Worm (Caenorhabditis elegans) whole organism, L1 larva: ENCODE data around the gene C07D10.5.

ENCODE experiments used
- F16B12.6 ChIP-seq: fragments of 150-350 bp; optimal IDR thresholded peaks from 2 replicates; lab custom pipeline; 2014; ENCODE audit warnings: missing biosample characterization, missing genetic modification characterization
- Y116A8C.19 ChIP-seq: sonication (generic microtip); optimal IDR thresholded peaks from 2 replicates; lab custom pipeline; 2016; ENCODE audit warnings: missing compliant biosample characterization, missing genetic modification characterization, borderline replicate concordance
- aly-2 ChIP-seq: fragments of 150-350 bp; optimal IDR thresholded peaks from 2 replicates; lab custom pipeline; 2014; ENCODE audit warnings: missing biosample characterization, missing genetic modification characterization
- blmp-1 ChIP-seq: fragments of 150-350 bp; optimal IDR thresholded peaks from 2 replicates; lab custom pipeline; 2014; ENCODE audit warnings: missing biosample characterization, missing genetic modification characterization
- ceh-8 ChIP-seq: fragments of 200-800 bp; sonication (Bioruptor generic); optimal IDR thresholded peaks from 2 replicates; lab custom pipeline; 2018; ENCODE audit warnings: mild to moderate bottlenecking, missing genetic modification characterization, moderate library complexity, missing compliant biosample characterization
- ceh-82 ChIP-seq, 3 experiments: fragments of 150-350 bp in 1 of 3; sonication (generic microtip) in 2 of 3; optimal IDR thresholded peaks; 2 replicates each; lab custom pipeline; 2014 to 2017; ENCODE audit warnings: missing biosample characterization in 3 of 3, missing genetic modification characterization in 3 of 3
- ceh-90 ChIP-seq: sonication (generic microtip); optimal IDR thresholded peaks from 2 replicates; lab custom pipeline; 2016; ENCODE audit warnings: missing genetic modification characterization, missing compliant biosample characterization
- elt-2 ChIP-seq: sonication (generic microtip); optimal IDR thresholded peaks from 2 replicates; lab custom pipeline; 2016; ENCODE audit warnings: missing genetic modification characterization, mild to moderate bottlenecking, inconsistent platforms, missing compliant biosample characterization, missing genetic modification reagents
- elt-3 ChIP-seq, 6 experiments: fragments of 150-350 bp in 1 of 6; sonication (generic microtip); optimal IDR thresholded peaks; 2 replicates each; lab custom pipeline; 2017 to 2018; ENCODE audit warnings: missing biosample characterization in 6 of 6, missing genetic modification characterization in 6 of 6, inconsistent platforms in 1 of 6
- fkh-10 ChIP-seq: sonication (generic microtip); optimal IDR thresholded peaks from 2 replicates; lab custom pipeline; 2017; ENCODE audit warnings: missing biosample characterization, missing genetic modification reagents, missing genetic modification characterization
- irx-1 ChIP-seq: sonication (generic microtip); optimal IDR thresholded peaks from 2 replicates; lab custom pipeline; 2016; ENCODE audit warnings: missing genetic modification characterization, missing compliant biosample characterization
- isw-1 ChIP-seq: fragments of 200-800 bp; sonication (Bioruptor generic); IDR thresholded peaks from 2 replicates; pipeline ENCODE4 v1.3.6; 2022; ENCODE audit warnings: missing genetic modification characterization, missing compliant biosample characterization
- lin-14 ChIP-seq: fragments of 200-800 bp; sonication (Bioruptor generic); optimal IDR thresholded peaks from 2 replicates; lab custom pipeline; 2018; ENCODE audit warnings: mild to moderate bottlenecking, missing genetic modification characterization, moderate library complexity, missing compliant biosample characterization
- lin-35 ChIP-seq, 2 experiments: fragments of 150-350 bp; optimal IDR thresholded peaks; 2 replicates each; lab custom pipeline; 2014; ENCODE audit warnings: missing biosample characterization in 2 of 2, missing genetic modification characterization in 2 of 2, missing genetic modification reagents in 2 of 2
- lsy-2 ChIP-seq, 2 experiments: fragments of 150-350 bp; optimal IDR thresholded peaks; 2 replicates each; lab custom pipeline; 2014; ENCODE audit warnings: missing biosample characterization in 2 of 2, missing genetic modification characterization in 2 of 2
- nhr-11 ChIP-seq: fragments of 150-350 bp; optimal IDR thresholded peaks from 2 replicates; lab custom pipeline; 2014; ENCODE audit warnings: missing biosample characterization, missing genetic modification characterization
- nhr-12 ChIP-seq: sonication (generic microtip); optimal IDR thresholded peaks from 2 replicates; lab custom pipeline; 2017; ENCODE audit warnings: missing biosample characterization, missing genetic modification characterization
- nhr-20 ChIP-seq: sonication (generic microtip); optimal IDR thresholded peaks from 2 replicates; lab custom pipeline; 2016; ENCODE audit warnings: mild to moderate bottlenecking, missing genetic modification characterization, missing compliant biosample characterization
- nhr-28 ChIP-seq: fragments of 150-350 bp; optimal IDR thresholded peaks from 2 replicates; lab custom pipeline; 2014; ENCODE audit warnings: missing biosample characterization, missing genetic modification characterization
- nhr-47 ChIP-seq: sonication (generic microtip); optimal IDR thresholded peaks from 2 replicates; lab custom pipeline; 2016; ENCODE audit warnings: mild to moderate bottlenecking, missing genetic modification characterization, moderate library complexity, missing compliant biosample characterization
- nhr-71 ChIP-seq: sonication (generic microtip); optimal IDR thresholded peaks from 2 replicates; lab custom pipeline; 2016; ENCODE audit warnings: mild to moderate bottlenecking, missing genetic modification characterization, moderate library complexity, missing compliant biosample characterization
- nhr-77 ChIP-seq: fragments of 150-350 bp; optimal IDR thresholded peaks from 2 replicates; lab custom pipeline; 2014; ENCODE audit warnings: missing biosample characterization, missing genetic modification characterization
- nhr-84 ChIP-seq: sonication (generic microtip); optimal IDR thresholded peaks from 2 replicates; lab custom pipeline; 2017; ENCODE audit warnings: missing biosample characterization, missing genetic modification characterization
- nhr-85 ChIP-seq: sonication (generic microtip); peaks from one replicate; lab custom pipeline; 2016; ENCODE audit warnings: missing genetic modification characterization, inconsistent platforms, missing compliant biosample characterization
- nhr-90 ChIP-seq: sonication (generic microtip); optimal IDR thresholded peaks from 2 replicates; lab custom pipeline; 2016; ENCODE audit warnings: mild to moderate bottlenecking, missing genetic modification characterization, missing compliant biosample characterization; ENCODE audit not compliant: poor library complexity
- pax-3 ChIP-seq: fragments of 200-800 bp; sonication (Bioruptor generic); optimal IDR thresholded peaks from 2 replicates; lab custom pipeline; 2018; ENCODE audit warnings: mild to moderate bottlenecking, missing genetic modification characterization, moderate library complexity, missing compliant biosample characterization
- rnt-1 ChIP-seq: sonication (generic microtip); optimal IDR thresholded peaks from 2 replicates; lab custom pipeline; 2016; ENCODE audit warnings: mild to moderate bottlenecking, missing genetic modification characterization, moderate library complexity, missing compliant biosample characterization
- snpc-4 ChIP-seq: fragments of 150-350 bp; optimal IDR thresholded peaks from 2 replicates; lab custom pipeline; 2014; ENCODE audit warnings: missing biosample characterization, missing genetic modification characterization
- sptf-1 ChIP-seq: fragments of 150-350 bp; optimal IDR thresholded peaks from 2 replicates; lab custom pipeline; 2014; ENCODE audit warnings: missing biosample characterization, missing genetic modification characterization
- sup-37 ChIP-seq: fragments of 200-800 bp; sonication (Bioruptor generic); optimal IDR thresholded peaks from 2 replicates; lab custom pipeline; 2018; ENCODE audit warnings: mild to moderate bottlenecking, missing genetic modification characterization, missing compliant biosample characterization
- unc-62 ChIP-seq: fragments of 150-350 bp; optimal IDR thresholded peaks from 2 replicates; lab custom pipeline; 2014; ENCODE audit warnings: missing biosample characterization, missing genetic modification reagents, missing genetic modification characterization
- xbp-1 ChIP-seq: sonication (generic microtip); optimal IDR thresholded peaks from 2 replicates; lab custom pipeline; 2016; ENCODE audit warnings: missing genetic modification characterization, missing compliant biosample characterization
- zag-1 ChIP-seq: fragments of 150-350 bp; optimal IDR thresholded peaks from 2 replicates; lab custom pipeline; 2014; ENCODE audit warnings: missing biosample characterization, missing genetic modification characterization
- zip-4 ChIP-seq: fragments of 200-800 bp; sonication (Bioruptor generic); optimal IDR thresholded peaks from 2 replicates; lab custom pipeline; 2018; ENCODE audit warnings: mild to moderate bottlenecking, missing genetic modification characterization, moderate library complexity, missing compliant biosample characterization

The C07D10.5 gene

ce11 chrII:7419563-7419962 lies 38.2 kb downstream of the C07D10.5 start:
- TF ChIP-seq nhr-11 (tag; lab: Kevin White, UChicago) (no peak), rnt-1 (tag; lab: Kevin White, UChicago) (peak; percentile 32), lin-14 (GFP tag; lab: Kevin White, UChicago) (peak; percentile 55)

DNA sequence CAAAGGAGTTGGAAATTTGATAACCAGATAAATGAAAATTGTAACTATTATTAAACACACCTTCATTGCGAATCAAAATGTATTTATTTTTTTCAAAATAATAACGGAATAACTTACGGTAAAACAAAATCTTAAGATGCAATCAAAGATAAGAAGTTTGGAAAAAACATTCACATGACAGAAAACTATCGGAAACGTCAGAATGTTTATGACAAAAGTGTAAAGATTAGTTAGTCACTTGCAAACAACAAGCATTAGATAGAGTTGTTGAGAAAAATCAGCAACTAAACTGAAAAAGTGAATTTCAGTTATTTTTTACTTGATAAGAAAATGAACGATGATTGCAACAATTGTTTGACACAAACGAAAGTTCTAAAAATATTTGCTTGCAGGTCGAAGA lies 38.8 kb downstream of the C07D10.5 start:
- TF ChIP-seq F16B12.6 (tag; lab: Kevin White, UChicago) (no peak), sptf-1 (tag; lab: Kevin White, UChicago) (no peak), nhr-85 (tag; lab: Kevin White, UChicago) (peak; percentile 39), nhr-20 (peak; percentile 21), nhr-71 (peak; percentile 11), blmp-1 (tag; lab: Kevin White, UChicago) (peak; percentile 16), elt-2 (peak; percentile 13), elt-3 (tag; optimal IDR thresholded peaks at IDR 0.05; lab: Kevin White, UChicago) (peak in 1 of 6 experiments; percentile 0)

- TF ChIP-seq ceh-90 (tag; lab: Kevin White, UChicago) (no peak), lsy-2 (tag; optimal IDR thresholded peaks at IDR 0.05; lab: Kevin White, UChicago) (peak in 1 of 2 experiments; percentile 51), nhr-77 (tag; lab: Kevin White, UChicago) (no peak), xbp-1 (tag; lab: Kevin White, UChicago) (no peak), fkh-10 (GFP tag; lab: Kevin White, UChicago) (no peak), isw-1 (no peak), ceh-8 (GFP tag; lab: Kevin White, UChicago) (no peak), zag-1 (tag; lab: Kevin White, UChicago) (no peak), nhr-28 (tag; lab: Kevin White, UChicago) (no peak), unc-62 (GFP tag; lab: Kevin White, UChicago) (no peak), irx-1 (no peak), sptf-1 (tag; lab: Kevin White, UChicago) (no peak), lin-35 (GFP tag; optimal IDR thresholded peaks at IDR 0.05; lab: Kevin White, UChicago) (peak in 1 of 2 experiments; percentile 39), zip-4 (GFP tag; lab: Kevin White, UChicago) (no peak), pax-3 (tag; lab: Kevin White, UChicago) (no peak), elt-3 (tag; optimal IDR thresholded peaks at IDR 0.05; lab: Kevin White, UChicago) (peak in 1 of 6 experiments; percentile 59), nhr-47 (tag; lab: Kevin White, UChicago) (no peak), sup-37 (GFP tag; lab: Kevin White, UChicago) (no peak), nhr-71 (no peak), aly-2 (tag; lab: Kevin White, UChicago) (no peak), snpc-4 (no peak), Y116A8C.19 (tag; lab: Kevin White, UChicago) (no peak), elt-2 (peak; percentile 56), nhr-84 (tag; lab: Kevin White, UChicago) (no peak), nhr-20 (peak; percentile 32)
These were observed 39.5 kb downstream of the C07D10.5 start for ce11 chrII:7420796-7421386.

ce11 chrII:7432327-7432726 lies 51.0 kb downstream of the C07D10.5 start, which contains the start of gene srd-54:
Gene srd-54, plus strand, starts transcription at chrII:7432627.
- no peak for TF ChIP-seq nhr-12
- no peak for TF ChIP-seq xbp-1 (tag; lab: Kevin White, UChicago)
- TF ChIP-seq nhr-90 (tag; lab: Kevin White, UChicago): no peak
- TF ChIP-seq ceh-82 (tag; optimal IDR thresholded peaks at IDR 0.05; lab: Kevin White, UChicago): no peak
- no peak for TF ChIP-seq nhr-47 (tag; lab: Kevin White, UChicago)
- no peak for TF ChIP-seq blmp-1 (tag; lab: Kevin White, UChicago)
- TF ChIP-seq, all 84 proteins: peak for 0
